Fruit fly (Drosophila melanogaster) whole organism, embryonic: Measurements from ENCODE around the gene Sirup.

ENCODE experiments used
- Atf6 ChIP-seq: fragments of 200-800 bp; sonication (Bioruptor generic); IDR thresholded peaks from 2 replicates; pipeline ENCODE4 v1.3.6; 2022; ENCODE audit warnings: missing biosample characterization, missing genetic modification characterization
- CG10147 ChIP-seq: fragments of 200-800 bp; sonication (Bioruptor generic); optimal IDR thresholded peaks from 2 replicates; lab custom pipeline; 2019; ENCODE audit warnings: missing biosample characterization, mild to moderate bottlenecking, missing genetic modification characterization, moderate library complexity
- CG12219 ChIP-seq: fragments of 200-800 bp; sonication (Bioruptor generic); optimal IDR thresholded peaks from 3 replicates; lab custom pipeline; 2018; ENCODE audit warnings: missing biosample characterization, mild to moderate bottlenecking, missing genetic modification characterization
- CG12391 ChIP-seq: fragments of 200-800 bp; sonication (Bioruptor generic); optimal IDR thresholded peaks from 3 replicates; lab custom pipeline; 2018; ENCODE audit warnings: missing biosample characterization, mild to moderate bottlenecking, missing genetic modification characterization, moderate library complexity
- CG14014 ChIP-seq: fragments of 200-800 bp; sonication (Bioruptor generic); IDR thresholded peaks from 2 replicates; pipeline ENCODE4 v1.3.6; 2022; ENCODE audit warnings: missing biosample characterization, missing genetic modification characterization
- CG14441 ChIP-seq: fragments of 200-800 bp; sonication (Bioruptor generic); IDR thresholded peaks from 2 replicates; pipeline ENCODE4 v1.3.6; 2022; ENCODE audit warnings: missing biosample characterization, missing genetic modification characterization
- CG15073 ChIP-seq: fragments of 200-800 bp; sonication (Bioruptor generic); optimal IDR thresholded peaks from 2 replicates; lab custom pipeline; 2016; ENCODE audit warnings: missing biosample characterization, missing genetic modification characterization
- CG15514 ChIP-seq: fragments of 200-800 bp; sonication (Bioruptor generic); optimal IDR thresholded peaks from 3 replicates; lab custom pipeline; 2017; ENCODE audit warnings: missing biosample characterization, missing genetic modification characterization, mild to moderate bottlenecking, moderate library complexity, missing genetic modification reagents
- CG16813 ChIP-seq: fragments of 200-800 bp; sonication (Bioruptor generic); IDR thresholded peaks from 3 replicates; pipeline ENCODE4 v1.3.6; 2022; ENCODE audit warnings: missing biosample characterization, missing genetic modification characterization; ENCODE audit not compliant: partially characterized antibody
- CG17328 ChIP-seq: fragments of 200-800 bp; sonication (Bioruptor generic); IDR thresholded peaks from 2 replicates; pipeline ENCODE4 v1.3.6; 2022; ENCODE audit warnings: missing biosample characterization, missing genetic modification characterization
- CG17359 ChIP-seq: fragments of 200-800 bp; sonication (Bioruptor generic); optimal IDR thresholded peaks from 3 replicates; lab custom pipeline; 2018; ENCODE audit warnings: missing biosample characterization, mild to moderate bottlenecking, missing genetic modification characterization, moderate library complexity
- CG3281 ChIP-seq: fragments of 200-800 bp; sonication (Bioruptor generic); optimal IDR thresholded peaks from 3 replicates; lab custom pipeline; 2017; ENCODE audit warnings: missing biosample characterization, mild to moderate bottlenecking, missing genetic modification characterization
- CG4404 ChIP-seq: fragments of 200-800 bp; sonication (Bioruptor generic); IDR thresholded peaks from 2 replicates; pipeline ENCODE4 v1.3.6; 2022; ENCODE audit warnings: missing biosample characterization, missing genetic modification characterization
- CG6683 ChIP-seq: fragments of 200-800 bp; sonication (Bioruptor generic); optimal IDR thresholded peaks from 2 replicates; lab custom pipeline; 2017; ENCODE audit warnings: missing biosample characterization, mild to moderate bottlenecking, missing genetic modification characterization, missing genetic modification reagents
- CG6791 ChIP-seq: fragments of 200-800 bp; sonication (Bioruptor generic); IDR thresholded peaks from 3 replicates; pipeline ENCODE4 v1.3.6; 2022; ENCODE audit warnings: missing biosample characterization, missing genetic modification characterization; ENCODE audit not compliant: partially characterized antibody
- CG7745 ChIP-seq: fragments of 200-800 bp; sonication (Bioruptor generic); optimal IDR thresholded peaks from 2 replicates; lab custom pipeline; 2018; ENCODE audit warnings: missing biosample characterization, mild to moderate bottlenecking, missing genetic modification characterization, moderate library complexity
- CG7987 ChIP-seq: fragments of 200-800 bp; sonication (Bioruptor generic); optimal IDR thresholded peaks from 2 replicates; lab custom pipeline; 2018; ENCODE audit warnings: missing biosample characterization, mild to moderate bottlenecking, missing genetic modification characterization, moderate library complexity
- CG8359 ChIP-seq: fragments of 200-800 bp; sonication (Bioruptor generic); optimal IDR thresholded peaks from 2 replicates; lab custom pipeline; 2017; ENCODE audit warnings: missing biosample characterization, mild to moderate bottlenecking, missing genetic modification characterization, borderline replicate concordance
- Ets65A ChIP-seq: fragments of 200-800 bp; sonication (Bioruptor generic); peaks from one replicate; lab custom pipeline; 2016; ENCODE audit warnings: missing biosample characterization, missing genetic modification characterization
- Gug ChIP-seq: fragments of 200-800 bp; sonication (Bioruptor generic); IDR thresholded peaks from 4 replicates; pipeline ENCODE4 v1.3.6; 2022; ENCODE audit warnings: missing biosample characterization, missing genetic modification characterization
- Hmx ChIP-seq: fragments of 200-800 bp; sonication (Bioruptor generic); optimal IDR thresholded peaks from 2 replicates; lab custom pipeline; 2016; ENCODE audit warnings: missing biosample characterization, missing genetic modification characterization
- Hr78 ChIP-seq, 2 experiments: fragments of 200-800 bp in 1 of 2; fragments of >200 bp in 1 of 2; sonication (Bioruptor generic) in 1 of 2; optimal IDR thresholded peaks; 2 replicates each; lab custom pipeline; 2017 to 2019; ENCODE audit warnings: missing biosample characterization in 2 of 2, missing genetic modification characterization in 2 of 2, mild to moderate bottlenecking in 1 of 2, moderate library complexity in 1 of 2
- Lim3 ChIP-seq: fragments of 200-800 bp; sonication (Bioruptor generic); IDR thresholded peaks from 2 replicates; pipeline ENCODE4 v1.3.6; 2022; ENCODE audit warnings: missing biosample characterization, missing genetic modification characterization
- MTF-1 ChIP-seq: fragments of 200-800 bp; sonication (Bioruptor generic); optimal IDR thresholded peaks from 2 replicates; lab custom pipeline; 2018; ENCODE audit warnings: missing biosample characterization, mild to moderate bottlenecking, missing genetic modification characterization, borderline replicate concordance
- Sox100B ChIP-seq: fragments of 200-800 bp; sonication (Bioruptor generic); optimal IDR thresholded peaks from 3 replicates; lab custom pipeline; 2018; ENCODE audit warnings: missing biosample characterization, mild to moderate bottlenecking, missing genetic modification characterization
- Sry-β ChIP-seq: fragments of 200-800 bp; sonication (Bioruptor generic); optimal IDR thresholded peaks from 2 replicates; lab custom pipeline; 2018; ENCODE audit warnings: missing biosample characterization, mild to moderate bottlenecking, missing genetic modification characterization, moderate library complexity
- Tbp ChIP-seq: fragments of >200 bp; optimal IDR thresholded peaks from 2 replicates; lab custom pipeline; 2018; ENCODE audit warnings: missing biosample characterization, missing genetic modification characterization
- br ChIP-seq: fragments of >200 bp; optimal IDR thresholded peaks from 2 replicates; lab custom pipeline; 2017
- chm ChIP-seq: fragments of 200-800 bp; sonication (Bioruptor generic); IDR thresholded peaks from 2 replicates; pipeline ENCODE4 v1.3.6; 2022; ENCODE audit warnings: missing biosample characterization, missing genetic modification characterization
- corto ChIP-seq: fragments of 200-800 bp; sonication (Bioruptor generic); optimal IDR thresholded peaks from 2 replicates; lab custom pipeline; 2016; ENCODE audit warnings: missing biosample characterization, mild to moderate bottlenecking, missing genetic modification characterization, moderate library complexity
- crc ChIP-seq: fragments of 200-800 bp; sonication (Bioruptor generic); optimal IDR thresholded peaks from 2 replicates; lab custom pipeline; 2016; ENCODE audit warnings: missing biosample characterization, missing genetic modification characterization
- esg ChIP-seq: fragments of 200-800 bp; sonication (Bioruptor generic); conservative IDR thresholded peaks from 2 replicates; pipeline ENCODE4 v1.3.6; 2022; ENCODE audit warnings: missing biosample characterization, missing genetic modification characterization
- fd102C ChIP-seq: fragments of 200-800 bp; sonication (Bioruptor generic); optimal IDR thresholded peaks from 2 replicates; lab custom pipeline; 2018; ENCODE audit warnings: missing biosample characterization, mild to moderate bottlenecking, missing genetic modification characterization, moderate library complexity
- fd64A ChIP-seq: fragments of 200-800 bp; sonication (Bioruptor generic); optimal IDR thresholded peaks from 3 replicates; lab custom pipeline; 2018; ENCODE audit warnings: missing biosample characterization, mild to moderate bottlenecking, missing genetic modification characterization
- gcm2 ChIP-seq: fragments of 200-800 bp; sonication (Bioruptor generic); optimal IDR thresholded peaks from 2 replicates; lab custom pipeline; 2016; ENCODE audit warnings: missing biosample characterization, missing genetic modification characterization
- gem ChIP-seq: fragments of 200-800 bp; sonication (Bioruptor generic); optimal IDR thresholded peaks from 2 replicates; lab custom pipeline; 2019; ENCODE audit warnings: missing biosample characterization, mild to moderate bottlenecking, missing genetic modification characterization, moderate library complexity
- ham ChIP-seq: fragments of 200-800 bp; sonication (Bioruptor generic); IDR thresholded peaks from 2 replicates; pipeline ENCODE4 v1.3.6; 2022; ENCODE audit warnings: missing biosample characterization, missing genetic modification characterization
- her ChIP-seq: fragments of 200-800 bp; sonication (Bioruptor generic); optimal IDR thresholded peaks from 2 replicates; lab custom pipeline; 2016; ENCODE audit warnings: missing biosample characterization, missing genetic modification characterization
- inv ChIP-seq: fragments of 200-800 bp; sonication (Bioruptor generic); IDR thresholded peaks from 2 replicates; pipeline ENCODE4 v1.3.6; 2022; ENCODE audit warnings: missing biosample characterization, missing genetic modification characterization; ENCODE audit not compliant: partially characterized antibody
- jing ChIP-seq: fragments of 200-800 bp; sonication (Bioruptor generic); optimal IDR thresholded peaks from 2 replicates; lab custom pipeline; 2018; ENCODE audit warnings: missing biosample characterization, mild to moderate bottlenecking, missing genetic modification characterization
- klu ChIP-seq: fragments of 200-800 bp; sonication (Bioruptor generic); IDR thresholded peaks from 2 replicates; pipeline ENCODE4 v1.3.6; 2022; ENCODE audit warnings: missing biosample characterization, missing genetic modification characterization
- lab ChIP-seq: fragments of 200-800 bp; sonication (Bioruptor generic); optimal IDR thresholded peaks from 3 replicates; lab custom pipeline; 2017; ENCODE audit warnings: missing biosample characterization, missing genetic modification characterization, mild to moderate bottlenecking, moderate library complexity, missing genetic modification reagents
- p53 ChIP-seq: fragments of 200-800 bp; sonication (Bioruptor generic); optimal IDR thresholded peaks from 2 replicates; lab custom pipeline; 2016; ENCODE audit warnings: missing biosample characterization, missing genetic modification characterization
- prd ChIP-seq, 3 experiments: fragments of >200 bp in 2 of 3; fragments of 200-800 bp in 1 of 3; sonication (Bioruptor generic) in 1 of 3; optimal IDR thresholded peaks in 2 of 3; IDR thresholded peaks in 1 of 3; 2 replicates in 2 of 3; 3 replicates in 1 of 3; pipeline versions ENCODE4 v1.3.6 to Lab custom; 2017 to 2022; ENCODE audit warnings: missing biosample characterization in 1 of 3, missing genetic modification characterization in 1 of 3
- schlank ChIP-seq: fragments of 200-800 bp; sonication (Bioruptor generic); optimal IDR thresholded peaks from 2 replicates; lab custom pipeline; 2018; ENCODE audit warnings: missing biosample characterization, mild to moderate bottlenecking, missing genetic modification characterization
- sens-2 ChIP-seq: fragments of 200-800 bp; sonication (Bioruptor generic); IDR thresholded peaks from 2 replicates; pipeline ENCODE4 v1.3.6; 2022; ENCODE audit warnings: missing biosample characterization, missing genetic modification characterization
- sisA ChIP-seq: fragments of 200-800 bp; sonication (Bioruptor generic); IDR thresholded peaks from 2 replicates; pipeline ENCODE4 v1.3.6; 2022; ENCODE audit warnings: missing biosample characterization, missing genetic modification characterization
- ssp ChIP-seq: fragments of 200-800 bp; sonication (Bioruptor generic); IDR thresholded peaks from 2 replicates; pipeline ENCODE4 v1.3.6; 2022; ENCODE audit warnings: missing biosample characterization, missing genetic modification characterization
- tap ChIP-seq: fragments of 200-800 bp; optimal IDR thresholded peaks from 3 replicates; lab custom pipeline; 2019; ENCODE audit warnings: missing biosample characterization, mild to moderate bottlenecking, missing genetic modification characterization, moderate library complexity

Gene Sirup

dm6 chr2L:8042645-8043281, 44.1 kb downstream of the Sirup start, which contains the start of gene RpL36A (continued):
- TF ChIP-seq CG6683 (GFP tag; lab: Kevin White, UChicago) (no peak), schlank (peak; percentile 68), CG10147 (GFP tag; lab: Kevin White, UChicago) (no peak), br (lab: Kevin White, UChicago) (no peak), Tbp (GFP tag; lab: Kevin White, UChicago) (no peak), CG17328 (GFP tag; lab: Robert Waterston, UW) (peak; percentile 63), esg (GFP tag; lab: Robert Waterston, UW) (no peak), p53 (GFP tag; lab: Kevin White, UChicago) (peak; percentile 46), crc (GFP tag; lab: Kevin White, UChicago) (peak; percentile 21), chm (peak; percentile 81), CG15073 (GFP tag; lab: Kevin White, UChicago) (no peak), Hmx (GFP tag; lab: Kevin White, UChicago) (no peak), inv (GFP tag; lab: Robert Waterston, UW) (peak; percentile 86), ham (GFP tag; lab: Robert Waterston, UW) (no peak), gem (tag; lab: Kevin White, UChicago) (no peak), CG6791 (GFP tag; lab: Robert Waterston, UW) (peak; percentile 96), Hr78 (GFP tag; optimal IDR thresholded peaks at IDR 0.05; lab: Kevin White, UChicago) (no peak), CG14441 (GFP tag; lab: Robert Waterston, UW) (peak; percentile 51), CG4404 (GFP tag; lab: Robert Waterston, UW) (no peak), CG8359 (peak; percentile 53), corto (no peak), lab (GFP tag; lab: Kevin White, UChicago) (peak; percentile 77), Ets65A (GFP tag; lab: Kevin White, UChicago) (peak; percentile 93), fd102C (GFP tag; lab: Kevin White, UChicago) (no peak), Gug (no peak), sens-2 (GFP tag; lab: Robert Waterston, UW) (peak; percentile 42), Sox100B (no peak), CG15514 (GFP tag; lab: Kevin White, UChicago) (peak; percentile 52), fd64A (peak; percentile 69), sisA (no peak), jing (no peak), CG16813 (GFP tag; lab: Robert Waterston, UW) (peak; percentile 93), CG7987 (GFP tag; lab: Kevin White, UChicago) (peak; percentile 78), CG17359 (tag; lab: Kevin White, UChicago) (peak; percentile 45), CG14014 (peak; percentile 61; the same call in 1 of the 2 replicates), her (peak; percentile 68), CG12391 (peak; percentile 69), CG7745 (tag; lab: Kevin White, UChicago) (peak; percentile 34), CG3281 (GFP tag; lab: Kevin White, UChicago) (peak; percentile 68), tap (tag; lab: Kevin White, UChicago) (no peak), klu (GFP tag; lab: Robert Waterston, UW) (no peak), CG12219 (GFP tag; lab: Kevin White, UChicago) (peak; percentile 65), prd (optimal IDR thresholded peaks at IDR 0.05; lab: Kevin White, UChicago) (no peak), prd (GFP tag; IDR thresholded peaks at IDR 0.05; lab: Robert Waterston, UW) (no peak), ssp (GFP tag; lab: Robert Waterston, UW) (peak; percentile 81), MTF-1 (GFP tag; lab: Kevin White, UChicago) (peak; percentile 56), Atf6 (peak; percentile 44; the same call in 1 of the 2 replicates), gcm2 (GFP tag; lab: Kevin White, UChicago) (peak; percentile 47), Lim3 (GFP tag; lab: Robert Waterston, UW) (no peak), Sry-β (no peak)
